Fruit fly (Drosophila melanogaster): ENCODE measurements around the gene TM9SF2.

dm6 chr2L:20714468-20715404, 19.4 kb downstream of the TM9SF2 start, which contains the start of gene Hr38:
- no peak for TF ChIP-seq cnc (optimal IDR thresholded peaks at IDR 0.05)
- no peak for TF ChIP-seq Clk (GFP tag; optimal IDR thresholded peaks at IDR 0.05)
- no peak for TF ChIP-seq tj (GFP tag; optimal IDR thresholded peaks at IDR 0.05)
